Worm (Caenorhabditis elegans): ENCODE data around the gene npp-16.

Gene npp-16

ce11 chrIII:11947527-11947926, 31.8 kb downstream of the npp-16 start:
- TF ChIP-seq nhr-20 (tag; optimal IDR thresholded peaks at IDR 0.05), result peak; percentile 3
- TF ChIP-seq snu-23 (GFP tag; optimal IDR thresholded peaks at IDR 0.05), result no peak
- peak; percentile 2 for TF ChIP-seq skn-1 (tag; optimal IDR thresholded peaks at IDR 0.05)
- no peak for TF ChIP-seq ztf-4 (tag; optimal IDR thresholded peaks at IDR 0.05)
- TF ChIP-seq ceh-90 (tag; optimal IDR thresholded peaks at IDR 0.05), result no peak
- no peak for TF ChIP-seq aha-1 (tag; optimal IDR thresholded peaks at IDR 0.05)
- TF ChIP-seq ceh-88 (GFP tag; IDR thresholded peaks at IDR 0.05), result no peak
- no peak for TF ChIP-seq nhr-28 (tag; optimal IDR thresholded peaks at IDR 0.05)
- TF ChIP-seq hlh-4 (tag; optimal IDR thresholded peaks at IDR 0.05), result no peak
- peak; percentile 5 for TF ChIP-seq C16A3.4 (tag; optimal IDR thresholded peaks at IDR 0.05)
- TF ChIP-seq mep-1 (tag; optimal IDR thresholded peaks at IDR 0.05), result peak; percentile 46
- no peak for TF ChIP-seq dpl-1 (GFP tag; optimal IDR thresholded peaks at IDR 0.05)
- TF ChIP-seq elt-3 (tag; optimal IDR thresholded peaks at IDR 0.05), result no peak
- TF ChIP-seq blmp-1 (tag; optimal IDR thresholded peaks at IDR 0.05), result no peak
- no peak for TF ChIP-seq nhr-19 (GFP tag; conservative IDR thresholded peaks at IDR 0.05)
- TF ChIP-seq hpl-2 (GFP tag; optimal IDR thresholded peaks at IDR 0.05), result no peak
- TF ChIP-seq nhr-76 (tag; optimal IDR thresholded peaks at IDR 0.05), result no peak
- TF ChIP-seq pqm-1 (tag; optimal IDR thresholded peaks at IDR 0.05), result no peak
- TF ChIP-seq lin-35 (GFP tag; optimal IDR thresholded peaks at IDR 0.05), result peak in 1 of 2 experiments; percentile 47
- TF ChIP-seq egl-13 (tag; optimal IDR thresholded peaks at IDR 0.05), result no peak
- TF ChIP-seq efl-1 (optimal IDR thresholded peaks at IDR 0.05), result no peak
- peak in 1 of 2 experiments; percentile 41 for TF ChIP-seq efl-1 (GFP tag; optimal IDR thresholded peaks at IDR 0.05 in 1 of 2)

ce11 chrIII:11948437-11948836, 32.7 kb downstream of the npp-16 start:
- no peak for TF ChIP-seq F16B12.6 (tag; optimal IDR thresholded peaks at IDR 0.05)
- TF ChIP-seq ces-1 (GFP tag; optimal IDR thresholded peaks at IDR 0.05), result no peak
- no peak for TF ChIP-seq nhr-90 (tag; optimal IDR thresholded peaks at IDR 0.05; ENCODE audit: poor library complexity)
- no peak for TF ChIP-seq pag-3 (tag; optimal IDR thresholded peaks at IDR 0.05; ENCODE audit: borderline replicate concordance, insufficient read depth)
- TF ChIP-seq lsy-2 (tag; optimal IDR thresholded peaks at IDR 0.05), result no peak
- no peak for TF ChIP-seq C16A3.4 (tag; optimal IDR thresholded peaks at IDR 0.05)
- TF ChIP-seq nhr-76 (tag; optimal IDR thresholded peaks at IDR 0.05), result no peak
- no peak for TF ChIP-seq C34B4.2 (tag; optimal IDR thresholded peaks at IDR 0.05)
- TF ChIP-seq pax-3 (tag; optimal IDR thresholded peaks at IDR 0.05), result no peak

- TF ChIP-seq pqm-1 (tag; optimal IDR thresholded peaks at IDR 0.05), result peak; percentile 24
- TF ChIP-seq skn-1 (tag; optimal IDR thresholded peaks at IDR 0.05), result no peak
These were observed 33.6 kb downstream of the npp-16 start for ce11 chrIII:11949276-11949879.

ce11 chrIII:11951111-11951510, 35.4 kb downstream of the npp-16 start:
- TF ChIP-seq pqm-1 (tag; optimal IDR thresholded peaks at IDR 0.05), result no peak
- no peak for TF ChIP-seq skn-1 (tag; optimal IDR thresholded peaks at IDR 0.05)

- TF ChIP-seq mef-2 (tag; optimal IDR thresholded peaks at IDR 0.05), result no peak
- no peak for TF ChIP-seq rnt-1 (tag; optimal IDR thresholded peaks at IDR 0.05)
- TF ChIP-seq fkh-8 (tag; optimal IDR thresholded peaks at IDR 0.05), result no peak
- TF ChIP-seq ets-5 (GFP tag; IDR thresholded peaks at IDR 0.05), result no peak
- no peak for TF ChIP-seq isw-1 (GFP tag; IDR thresholded peaks at IDR 0.05)
- no peak for TF ChIP-seq hlh-4 (tag; optimal IDR thresholded peaks at IDR 0.05)
- TF ChIP-seq C04F5.9 (tag; optimal IDR thresholded peaks at IDR 0.05), result no peak
These were observed 38.4 kb downstream of the npp-16 start for ce11 chrIII:11954150-11954549.

Data from whole organism, L1 larva.